Fruit fly (Drosophila melanogaster) whole organism, embryonic: ENCODE data around the gene CG4770.

Experiments
- Adf1 ChIP-seq: fragments of 200-800 bp; sonication (Bioruptor generic); IDR thresholded peaks from 2 replicates; pipeline ENCODE4 v1.3.6; 2022; ENCODE audit warnings: missing biosample characterization, missing genetic modification characterization
- Bgb ChIP-seq: fragments of 200-800 bp; sonication (Bioruptor generic); IDR thresholded peaks from 2 replicates; pipeline ENCODE4 v1.3.6; 2022; ENCODE audit warnings: missing biosample characterization, missing genetic modification characterization; ENCODE audit not compliant: partially characterized antibody
- CG10431 ChIP-seq: fragments of 200-800 bp; sonication (Bioruptor generic); optimal IDR thresholded peaks from 3 replicates; lab custom pipeline; 2018; ENCODE audit warnings: missing biosample characterization, mild to moderate bottlenecking, missing genetic modification characterization
- CG12769 ChIP-seq: fragments of 200-800 bp; sonication (Bioruptor generic); optimal IDR thresholded peaks from 2 replicates; lab custom pipeline; 2019; ENCODE audit warnings: missing biosample characterization, mild to moderate bottlenecking, missing genetic modification characterization, moderate library complexity
- CG14441 ChIP-seq: fragments of 200-800 bp; sonication (Bioruptor generic); IDR thresholded peaks from 2 replicates; pipeline ENCODE4 v1.3.6; 2022; ENCODE audit warnings: missing biosample characterization, missing genetic modification characterization
- CG15269 ChIP-seq: fragments of 200-800 bp; sonication (Bioruptor generic); optimal IDR thresholded peaks from 2 replicates; lab custom pipeline; 2018; ENCODE audit warnings: missing biosample characterization, mild to moderate bottlenecking, missing genetic modification characterization, moderate library complexity
- CG15479 ChIP-seq: fragments of 200-800 bp; sonication (Bioruptor generic); optimal IDR thresholded peaks from 3 replicates; lab custom pipeline; 2019; ENCODE audit warnings: missing biosample characterization, mild to moderate bottlenecking, missing genetic modification characterization, moderate library complexity
- CG18476 ChIP-seq: fragments of 200-800 bp; sonication (Bioruptor generic); optimal IDR thresholded peaks from 2 replicates; lab custom pipeline; 2016; ENCODE audit warnings: missing biosample characterization, mild to moderate bottlenecking, missing genetic modification characterization
- CG2199 ChIP-seq: fragments of 200-800 bp; sonication (Bioruptor generic); IDR thresholded peaks from 3 replicates; pipeline ENCODE4 v1.3.6; 2022; ENCODE audit warnings: missing biosample characterization, missing genetic modification characterization
- CG3847 ChIP-seq: fragments of 200-800 bp; sonication (Bioruptor generic); IDR thresholded peaks from 2 replicates; pipeline ENCODE4 v1.3.6; 2022; ENCODE audit warnings: missing biosample characterization, missing genetic modification characterization
- CG5180 ChIP-seq: fragments of 200-800 bp; sonication (Bioruptor generic); optimal IDR thresholded peaks from 3 replicates; lab custom pipeline; 2017; ENCODE audit warnings: missing biosample characterization, missing genetic modification characterization, mild to moderate bottlenecking, moderate library complexity, missing genetic modification reagents
- CG7928 ChIP-seq: fragments of 200-800 bp; sonication (Bioruptor generic); optimal IDR thresholded peaks from 2 replicates; lab custom pipeline; 2017; ENCODE audit warnings: missing biosample characterization, mild to moderate bottlenecking, missing genetic modification characterization
- CHES-1-like ChIP-seq: fragments of 200-800 bp; sonication (Bioruptor generic); optimal IDR thresholded peaks from 2 replicates; lab custom pipeline; 2016; ENCODE audit warnings: missing biosample characterization, missing genetic modification characterization
- D ChIP-seq, 2 experiments: fragments of 200-800 bp in 1 of 2; fragments of >200 bp in 1 of 2; sonication (Bioruptor generic) in 1 of 2; optimal IDR thresholded peaks; 2 replicates in 1 of 2; 3 replicates in 1 of 2; lab custom pipeline; 2017; ENCODE audit warnings: mild to moderate bottlenecking in 1 of 2, missing biosample characterization in 1 of 2, missing genetic modification characterization in 1 of 2, missing genetic modification reagents in 1 of 2
- D19B ChIP-seq: fragments of 200-800 bp; sonication (Bioruptor generic); optimal IDR thresholded peaks from 2 replicates; lab custom pipeline; 2017; ENCODE audit warnings: missing biosample characterization, mild to moderate bottlenecking, missing genetic modification characterization
- Eip74EF ChIP-seq, 2 experiments: fragments of 200-800 bp in 1 of 2; fragments of >200 bp in 1 of 2; sonication (Bioruptor generic) in 1 of 2; optimal IDR thresholded peaks; 2 replicates each; lab custom pipeline; 2017 to 2019; ENCODE audit warnings: missing biosample characterization in 2 of 2, missing genetic modification characterization in 2 of 2, mild to moderate bottlenecking in 1 of 2, moderate library complexity in 1 of 2
- Fer2 ChIP-seq: fragments of 200-800 bp; sonication (Bioruptor generic); optimal IDR thresholded peaks from 2 replicates; lab custom pipeline; 2018; ENCODE audit warnings: missing biosample characterization, mild to moderate bottlenecking, missing genetic modification characterization, moderate library complexity
- Hsf ChIP-seq: fragments of 200-800 bp; sonication (Bioruptor generic); optimal IDR thresholded peaks from 3 replicates; lab custom pipeline; 2016; ENCODE audit warnings: missing biosample characterization, missing genetic modification characterization
- MESR4 ChIP-seq: fragments of 200-800 bp; sonication (Bioruptor generic); optimal IDR thresholded peaks from 2 replicates; lab custom pipeline; 2018; ENCODE audit warnings: missing biosample characterization, mild to moderate bottlenecking, missing genetic modification characterization, moderate library complexity
- Max ChIP-seq: fragments of 200-800 bp; sonication (Bioruptor generic); optimal IDR thresholded peaks from 2 replicates; lab custom pipeline; 2016; ENCODE audit warnings: missing biosample characterization, mild to moderate bottlenecking, missing genetic modification characterization
- Mes4 ChIP-seq: fragments of 200-800 bp; sonication (Bioruptor generic); optimal IDR thresholded peaks from 2 replicates; lab custom pipeline; 2016; ENCODE audit warnings: missing biosample characterization, missing genetic modification characterization
- Opbp ChIP-seq: fragments of 200-800 bp; sonication (Bioruptor generic); IDR thresholded peaks from 3 replicates; pipeline ENCODE4 v1.3.6; 2022; ENCODE audit warnings: missing biosample characterization, missing genetic modification characterization; ENCODE audit not compliant: partially characterized antibody
- YL-1 ChIP-seq: fragments of 200-800 bp; sonication (Bioruptor generic); optimal IDR thresholded peaks from 3 replicates; lab custom pipeline; 2017; ENCODE audit warnings: missing biosample characterization, mild to moderate bottlenecking, missing genetic modification characterization
- ab ChIP-seq: fragments of 200-800 bp; sonication (Bioruptor generic); optimal IDR thresholded peaks from 2 replicates; lab custom pipeline; 2016; ENCODE audit warnings: missing biosample characterization, missing genetic modification characterization
- ac ChIP-seq: fragments of 200-800 bp; sonication (Bioruptor generic); optimal IDR thresholded peaks from 3 replicates; lab custom pipeline; 2017; ENCODE audit warnings: missing biosample characterization, mild to moderate bottlenecking, missing genetic modification characterization
- al ChIP-seq: fragments of 200-800 bp; sonication (Bioruptor generic); IDR thresholded peaks from 2 replicates; pipeline ENCODE4 v1.3.6; 2022; ENCODE audit warnings: missing biosample characterization, missing genetic modification characterization
- dmrt11E ChIP-seq: fragments of 200-800 bp; sonication (Bioruptor generic); optimal IDR thresholded peaks from 3 replicates; lab custom pipeline; 2018; ENCODE audit warnings: missing biosample characterization, mild to moderate bottlenecking, missing genetic modification characterization, moderate library complexity
- esg ChIP-seq: fragments of 200-800 bp; sonication (Bioruptor generic); conservative IDR thresholded peaks from 2 replicates; pipeline ENCODE4 v1.3.6; 2022; ENCODE audit warnings: missing biosample characterization, missing genetic modification characterization
- gcm ChIP-seq: fragments of 200-800 bp; sonication (Bioruptor generic); optimal IDR thresholded peaks from 2 replicates; lab custom pipeline; 2019; ENCODE audit warnings: missing biosample characterization, mild to moderate bottlenecking, missing genetic modification characterization, moderate library complexity
- gt ChIP-seq: fragments of 200-800 bp; sonication (Bioruptor generic); IDR thresholded peaks from 2 replicates; pipeline ENCODE4 v1.3.6; 2022; ENCODE audit warnings: missing biosample characterization, missing genetic modification characterization
- insv ChIP-seq, 2 experiments: fragments of 200-800 bp; sonication (Bioruptor generic); optimal IDR thresholded peaks; 3 replicates each; lab custom pipeline; 2016 to 2018; ENCODE audit warnings: missing biosample characterization in 2 of 2, missing genetic modification characterization in 2 of 2
- kah ChIP-seq: fragments of 200-800 bp; sonication (Bioruptor generic); optimal IDR thresholded peaks from 2 replicates; lab custom pipeline; 2018; ENCODE audit warnings: missing biosample characterization, mild to moderate bottlenecking, missing genetic modification characterization
- onecut ChIP-seq: fragments of 200-800 bp; sonication (Bioruptor generic); IDR thresholded peaks from 2 replicates; pipeline ENCODE4 v1.3.6; 2022; ENCODE audit warnings: missing biosample characterization, missing genetic modification characterization
- pros ChIP-seq: fragments of 200-800 bp; sonication (Bioruptor generic); optimal IDR thresholded peaks from 3 replicates; lab custom pipeline; 2019; ENCODE audit warnings: missing biosample characterization, mild to moderate bottlenecking, missing genetic modification characterization, moderate library complexity
- sim ChIP-seq: fragments of 200-800 bp; sonication (Bioruptor generic); IDR thresholded peaks from 2 replicates; pipeline ENCODE4 v1.3.6; 2022; ENCODE audit warnings: missing biosample characterization, missing genetic modification characterization
- slou ChIP-seq: fragments of 200-800 bp; sonication (Bioruptor generic); optimal IDR thresholded peaks from 3 replicates; lab custom pipeline; 2016; ENCODE audit warnings: missing biosample characterization, missing genetic modification characterization
- stwl ChIP-seq: fragments of 200-800 bp; sonication (Bioruptor generic); optimal IDR thresholded peaks from 3 replicates; lab custom pipeline; 2018; ENCODE audit warnings: missing biosample characterization, mild to moderate bottlenecking, missing genetic modification characterization, moderate library complexity
- tap ChIP-seq: fragments of 200-800 bp; optimal IDR thresholded peaks from 3 replicates; lab custom pipeline; 2019; ENCODE audit warnings: missing biosample characterization, mild to moderate bottlenecking, missing genetic modification characterization, moderate library complexity
- tgo ChIP-seq: fragments of 200-800 bp; sonication (Bioruptor generic); IDR thresholded peaks from 3 replicates; pipeline ENCODE4 v1.3.6; 2022; ENCODE audit warnings: missing biosample characterization, missing genetic modification characterization
- zen ChIP-seq: fragments of 200-800 bp; sonication (Bioruptor generic); optimal IDR thresholded peaks from 3 replicates; lab custom pipeline; 2018; ENCODE audit warnings: missing biosample characterization, mild to moderate bottlenecking, missing genetic modification characterization, moderate library complexity
- zen2 ChIP-seq: fragments of 200-800 bp; sonication (Bioruptor generic); IDR thresholded peaks from 3 replicates; pipeline ENCODE4 v1.3.6; 2022; ENCODE audit warnings: missing biosample characterization, missing genetic modification characterization; ENCODE audit not compliant: partially characterized antibody

CG4770 gene

DNA sequence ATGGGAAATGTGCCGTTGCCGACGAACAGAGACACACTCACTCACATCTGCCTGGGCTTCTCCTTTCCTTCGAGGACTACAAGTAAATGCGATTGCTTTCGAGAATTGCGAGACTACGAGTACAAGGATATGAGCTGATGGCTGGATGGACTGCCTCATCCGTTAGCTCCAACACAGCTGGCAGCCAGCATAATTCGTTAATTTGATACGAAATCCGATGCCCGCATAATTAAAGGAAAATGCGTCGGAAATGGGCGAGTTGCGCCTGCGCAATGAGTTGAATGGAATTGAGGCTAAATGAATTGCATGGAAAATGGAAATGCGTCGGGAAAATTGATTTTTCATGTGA lies 17.4 kb downstream of the CG4770 start:
- TF ChIP-seq CHES-1-like (no peak), pros (peak; percentile 45), onecut (GFP tag; lab: Robert Waterston, UW) (no peak), gcm (GFP tag; lab: Kevin White, UChicago) (peak; percentile 92), CG15479 (peak; percentile 12), CG2199 (GFP tag; lab: Robert Waterston, UW) (peak; percentile 83; the same call in 2 of the 3 replicates), tap (no peak), ac (no peak), Hsf (no peak), ab (GFP tag; lab: Kevin White, UChicago) (no peak), D19B (no peak), tgo (GFP tag; lab: Robert Waterston, UW) (no peak), D (optimal IDR thresholded peaks at IDR 0.05; lab: Kevin White, UChicago) (peak; percentile 52), D (GFP tag; optimal IDR thresholded peaks at IDR 0.05; lab: Kevin White, UChicago) (no peak)

DNA sequence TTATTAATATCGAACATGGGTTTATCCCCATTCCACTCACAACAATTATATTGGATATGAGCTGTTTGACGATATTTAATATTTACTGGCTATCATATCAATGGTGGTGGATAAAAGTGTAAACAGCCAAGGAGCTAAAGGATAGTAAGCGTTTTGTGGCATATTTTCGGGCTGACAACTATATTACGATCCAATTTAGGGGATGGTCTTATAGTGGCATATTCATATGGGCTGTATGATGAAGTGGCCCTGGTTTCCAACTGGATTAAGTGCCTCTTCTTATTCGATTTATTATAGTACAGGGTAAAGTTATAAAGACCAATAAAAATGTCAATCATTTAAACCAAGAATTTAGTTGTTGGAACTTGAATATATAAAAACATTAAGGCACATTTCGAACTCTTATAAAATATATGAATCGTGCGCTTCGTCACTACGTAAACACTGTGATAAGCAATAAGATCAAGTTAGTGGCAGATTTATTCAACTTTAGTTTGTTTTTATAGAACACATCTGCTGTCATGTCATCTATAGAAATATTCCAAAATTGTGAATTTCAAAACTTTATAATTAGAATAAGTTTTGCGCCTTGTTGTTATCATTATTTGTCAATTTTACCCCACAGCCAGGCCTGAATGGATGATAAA lies 20.8 kb downstream of the CG4770 start:
- no peak for TF ChIP-seq CG3847
- peak; percentile 12 for TF ChIP-seq zen
- no peak for TF ChIP-seq gt
- peak; percentile 79 to 98 for TF ChIP-seq insv (GFP tag; optimal IDR thresholded peaks at IDR 0.05; lab: Kevin White, UChicago)
- TF ChIP-seq Fer2, result no peak
- TF ChIP-seq CG10431 (GFP tag; lab: Kevin White, UChicago), result no peak
- TF ChIP-seq zen2 (GFP tag; lab: Robert Waterston, UW), result no peak
- TF ChIP-seq Eip74EF (GFP tag; optimal IDR thresholded peaks at IDR 0.05; lab: Kevin White, UChicago), result no peak
- TF ChIP-seq Bgb (GFP tag; lab: Robert Waterston, UW), result no peak
- no peak for TF ChIP-seq CG14441 (GFP tag; lab: Robert Waterston, UW)
- no peak for TF ChIP-seq CG18476 (GFP tag; lab: Kevin White, UChicago)
- TF ChIP-seq pros, result no peak
- TF ChIP-seq CG7928, result peak; percentile 29
- no peak for TF ChIP-seq CG15269 (tag; lab: Kevin White, UChicago)
- no peak for TF ChIP-seq CG12769 (tag; lab: Kevin White, UChicago)
- TF ChIP-seq stwl (tag; lab: Kevin White, UChicago), result peak; percentile 29
- TF ChIP-seq al (GFP tag; lab: Robert Waterston, UW), result no peak
- TF ChIP-seq kah (GFP tag; lab: Kevin White, UChicago), result no peak
- TF ChIP-seq, all 482 proteins: peak for 4

DNA sequence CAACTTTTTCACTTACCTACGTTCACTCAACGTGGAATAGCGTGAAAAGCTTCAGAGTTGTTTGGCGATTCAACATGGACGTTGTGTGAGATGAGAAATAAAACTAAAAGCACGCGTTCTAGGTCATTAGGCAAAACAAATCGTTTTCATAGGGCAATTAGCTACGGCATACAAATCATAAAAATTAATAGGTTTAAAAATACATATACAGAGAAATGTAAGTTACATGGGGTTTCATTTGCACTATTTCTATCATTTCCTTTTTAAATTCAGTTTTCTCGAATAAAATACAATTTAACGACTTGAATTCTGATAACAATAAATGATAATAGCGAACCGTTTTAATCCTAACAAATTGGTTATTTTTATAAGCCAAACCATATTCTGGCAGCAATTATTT lies 24.0 kb downstream of the CG4770 start, which contains the start of gene CG46042:
TSS of gene CG46042 (minus strand) at position 101 of the 400 bp plus-strand sequence.
- TF ChIP-seq Max (GFP tag; lab: Kevin White, UChicago) (no peak), slou (no peak), Adf1 (GFP tag; lab: Robert Waterston, UW) (no peak), zen (no peak)

DNA sequence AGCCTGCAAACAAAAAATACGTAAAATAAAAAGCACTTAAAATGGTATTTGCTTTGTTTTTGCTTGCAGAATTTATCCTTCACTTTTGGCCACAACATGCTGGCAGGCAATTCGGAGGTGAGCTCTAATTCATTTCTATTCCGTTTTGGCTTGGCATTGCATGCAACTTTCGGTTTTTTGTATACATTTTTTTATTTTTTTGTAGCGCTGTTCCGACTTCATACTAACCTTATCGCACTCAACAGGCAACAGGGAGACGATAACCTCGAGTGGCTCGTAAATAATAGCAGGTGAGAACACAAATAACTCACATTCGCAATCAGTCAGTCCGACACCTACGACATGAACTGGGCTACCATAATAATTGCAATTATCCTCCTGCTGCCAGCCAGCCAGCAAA lies 29.8 kb downstream of the CG4770 start, which contains the start of gene CG4783:
TSS of gene CG4783 (plus strand) at position 301 of the 400 bp plus-strand sequence.
- no peak for TF ChIP-seq YL-1 (GFP tag; lab: Kevin White, UChicago)
- no peak for TF ChIP-seq slou
- TF ChIP-seq D19B, result no peak
- no peak for TF ChIP-seq CG5180 (GFP tag; lab: Kevin White, UChicago)
- no peak for TF ChIP-seq dmrt11E (tag; lab: Kevin White, UChicago)
- TF ChIP-seq Mes4 (GFP tag; lab: Kevin White, UChicago), result no peak
- TF ChIP-seq sim (GFP tag; lab: Robert Waterston, UW), result no peak
- no peak for TF ChIP-seq Opbp (GFP tag; lab: Robert Waterston, UW)
- TF ChIP-seq CG2199 (GFP tag; lab: Robert Waterston, UW), result no peak
- TF ChIP-seq MESR4, result no peak
- TF ChIP-seq esg (GFP tag; lab: Robert Waterston, UW), result no peak
- TF ChIP-seq, all 482 proteins: peak for 0
